Worm (Caenorhabditis elegans) whole organism, midembryonic: ENCODE measurements around the gene skat-1.

Experiments
- T22C8.4 ChIP-seq: fragments of 200-800 bp; sonication (Bioruptor generic); IDR thresholded peaks from 2 replicates; pipeline ENCODE4 v1.3.6; 2022; ENCODE audit warnings: missing genetic modification characterization, missing compliant biosample characterization
- cog-1 ChIP-seq: sonication (generic microtip); optimal IDR thresholded peaks from 2 replicates; lab custom pipeline; 2016; ENCODE audit warnings: missing genetic modification characterization, missing compliant biosample characterization
- flt-1 ChIP-seq: fragments of 200-800 bp; sonication (Bioruptor generic); IDR thresholded peaks from 2 replicates; pipeline ENCODE4 v1.3.6; 2022; ENCODE audit warnings: missing genetic modification characterization, missing compliant biosample characterization
- klf-2 ChIP-seq: fragments of 200-800 bp; sonication (Bioruptor generic); conservative IDR thresholded peaks from 2 replicates; pipeline ENCODE4 v1.3.6; 2022; ENCODE audit warnings: missing genetic modification reagents, missing genetic modification characterization, missing compliant biosample characterization
- med-1 ChIP-seq: sonication (generic microtip); optimal IDR thresholded peaks from 2 replicates; lab custom pipeline; 2017; ENCODE audit warnings: missing genetic modification characterization, mild to moderate bottlenecking, missing compliant biosample characterization, antibody characterized with exemption, missing genetic modification reagents; ENCODE audit not compliant: insufficient read depth
- ref-1 ChIP-seq: fragments of 200-800 bp; sonication (Bioruptor generic); conservative IDR thresholded peaks from 2 replicates; pipeline ENCODE4 v1.3.6; 2022; ENCODE audit warnings: missing genetic modification reagents, missing genetic modification characterization, missing compliant biosample characterization
- tab-1 ChIP-seq: fragments of 200-800 bp; sonication (Bioruptor generic); IDR thresholded peaks from 2 replicates; pipeline ENCODE4 v1.3.6; 2022; ENCODE audit warnings: missing genetic modification characterization, missing compliant biosample characterization
- ztf-23 ChIP-seq: fragments of 200-800 bp; sonication (Bioruptor generic); IDR thresholded peaks from 2 replicates; pipeline ENCODE4 v1.3.6; 2022; ENCODE audit warnings: missing genetic modification reagents, missing genetic modification characterization, missing compliant biosample characterization
- ztf-29 ChIP-seq: fragments of 200-800 bp; sonication (Bioruptor generic); IDR thresholded peaks from 2 replicates; pipeline ENCODE4 v1.3.6; 2022; ENCODE audit warnings: missing genetic modification reagents, missing genetic modification characterization, missing compliant biosample characterization

The skat-1 gene

ce11 chrIII:8983811-8984210 lies 12.8 kb downstream of the skat-1 start:
- TF ChIP-seq tab-1 (no peak), cog-1 (tag; lab: Kevin White, UChicago) (no peak), T22C8.4 (no peak), med-1 (GFP tag; lab: Kevin White, UChicago) (no peak), ref-1 (no peak), klf-2 (GFP tag; lab: Robert Waterston, UW) (no peak), ztf-29 (GFP tag; lab: Robert Waterston, UW) (no peak), flt-1 (GFP tag; lab: Robert Waterston, UW) (no peak), ztf-23 (GFP tag; lab: Robert Waterston, UW) (no peak)

- TF ChIP-seq ztf-23 (GFP tag; lab: Robert Waterston, UW): no peak
- no peak for TF ChIP-seq cog-1 (tag; lab: Kevin White, UChicago)
- no peak for TF ChIP-seq flt-1 (GFP tag; lab: Robert Waterston, UW)
- TF ChIP-seq med-1 (GFP tag; lab: Kevin White, UChicago): no peak
- TF ChIP-seq ref-1: no peak
- TF ChIP-seq klf-2 (GFP tag; lab: Robert Waterston, UW): no peak
- TF ChIP-seq ztf-29 (GFP tag; lab: Robert Waterston, UW): no peak
- no peak for TF ChIP-seq tab-1
Measured at ce11 chrIII:8983135-8983534, 13.5 kb downstream of the skat-1 start.

ce11 chrIII:8981847-8982479 lies 14.6 kb downstream of the skat-1 start, which contains the start of gene pde-2:
Gene pde-2 (minus strand): TSS chrIII:8981897.
- TF ChIP-seq cog-1 (tag; lab: Kevin White, UChicago) (no peak), ztf-23 (GFP tag; lab: Robert Waterston, UW) (0 out of 2 replicates have a peak, but pooled peaks have one; percentile 44), klf-2 (GFP tag; lab: Robert Waterston, UW) (no peak), ztf-29 (GFP tag; lab: Robert Waterston, UW) (no peak), med-1 (GFP tag; lab: Kevin White, UChicago) (no peak), tab-1 (no peak), ref-1 (no peak), flt-1 (GFP tag; lab: Robert Waterston, UW) (0 out of 2 replicates have a peak, but pooled peaks have one; percentile 10), T22C8.4 (no peak)

DNA sequence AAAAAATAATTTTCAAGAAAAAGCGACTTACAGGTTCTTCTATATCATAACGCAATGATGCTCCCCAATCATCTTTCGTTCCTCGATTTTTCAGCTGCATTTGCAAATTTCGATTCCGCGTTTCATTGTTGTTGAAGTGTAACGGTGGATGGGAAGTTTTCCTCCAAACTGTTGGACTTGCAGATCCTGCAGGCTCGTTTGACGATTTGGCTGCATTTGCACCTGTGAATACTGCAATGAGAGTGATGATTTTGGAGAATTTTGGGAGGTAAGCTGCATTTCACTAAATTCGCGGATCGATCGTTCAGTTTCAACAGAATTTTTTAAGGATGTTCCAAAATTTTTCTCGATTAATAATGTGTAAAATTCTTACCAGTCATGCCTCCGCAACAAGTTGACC lies 15.7 kb downstream of the skat-1 start:
- no peak for TF ChIP-seq T22C8.4
- TF ChIP-seq klf-2 (GFP tag; lab: Robert Waterston, UW): no peak
- no peak for TF ChIP-seq ref-1
- no peak for TF ChIP-seq med-1 (GFP tag; lab: Kevin White, UChicago)
- TF ChIP-seq cog-1 (tag; lab: Kevin White, UChicago): no peak
- TF ChIP-seq flt-1 (GFP tag; lab: Robert Waterston, UW): no peak
- TF ChIP-seq tab-1: no peak
- no peak for TF ChIP-seq ztf-23 (GFP tag; lab: Robert Waterston, UW)
- TF ChIP-seq ztf-29 (GFP tag; lab: Robert Waterston, UW): no peak

- TF ChIP-seq med-1 (GFP tag; lab: Kevin White, UChicago) (no peak), T22C8.4 (no peak), ref-1 (no peak), cog-1 (tag; lab: Kevin White, UChicago) (no peak), ztf-29 (GFP tag; lab: Robert Waterston, UW) (no peak), tab-1 (no peak), ztf-23 (GFP tag; lab: Robert Waterston, UW) (no peak), klf-2 (GFP tag; lab: Robert Waterston, UW) (no peak), flt-1 (GFP tag; lab: Robert Waterston, UW) (no peak)
Measured at ce11 chrIII:8978512-8979352, 17.9 kb downstream of the skat-1 start.

ce11 chrIII:8974835-8975234 lies 21.8 kb downstream of the skat-1 start:
- TF ChIP-seq tab-1: no peak
- TF ChIP-seq T22C8.4: no peak
- no peak for TF ChIP-seq ztf-29 (GFP tag; lab: Robert Waterston, UW)
- TF ChIP-seq med-1 (GFP tag; lab: Kevin White, UChicago): no peak
- TF ChIP-seq flt-1 (GFP tag; lab: Robert Waterston, UW): no peak
- TF ChIP-seq ref-1: no peak
- TF ChIP-seq ztf-23 (GFP tag; lab: Robert Waterston, UW): no peak
- TF ChIP-seq klf-2 (GFP tag; lab: Robert Waterston, UW): no peak
- TF ChIP-seq cog-1 (tag; lab: Kevin White, UChicago): no peak

DNA sequence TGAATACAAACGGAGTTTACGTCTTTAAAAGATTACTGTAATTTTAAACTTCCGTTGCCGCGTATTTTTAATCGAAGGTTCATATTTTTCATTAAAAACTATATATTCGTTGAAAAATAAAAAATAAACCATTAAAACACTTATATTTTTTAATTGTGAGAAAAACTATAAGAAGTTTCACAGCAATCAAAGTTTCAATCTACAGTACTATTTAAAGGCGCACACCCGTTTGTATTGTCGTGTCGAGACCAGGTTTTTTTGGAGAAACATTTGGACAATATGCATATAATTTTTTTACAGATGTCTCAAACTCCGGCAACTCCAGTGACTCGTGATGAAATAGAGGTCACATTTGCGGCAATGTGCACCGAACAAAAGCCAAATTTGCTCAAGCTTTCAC lies 22.8 kb downstream of the skat-1 start, which contains the start of gene R08D7.5:
Gene R08D7.5 (plus strand): TSS at position 301 of the 400 bp plus-strand sequence.
- TF ChIP-seq ztf-23 (GFP tag; lab: Robert Waterston, UW) (no peak), klf-2 (GFP tag; lab: Robert Waterston, UW) (no peak), flt-1 (GFP tag; lab: Robert Waterston, UW) (no peak), ref-1 (no peak), med-1 (GFP tag; lab: Kevin White, UChicago) (no peak), cog-1 (tag; lab: Kevin White, UChicago) (no peak), tab-1 (no peak), T22C8.4 (no peak), ztf-29 (GFP tag; lab: Robert Waterston, UW) (no peak)

- TF ChIP-seq T22C8.4: no peak
- no peak for TF ChIP-seq ztf-29 (GFP tag; lab: Robert Waterston, UW)
- TF ChIP-seq ztf-23 (GFP tag; lab: Robert Waterston, UW): no peak
- TF ChIP-seq cog-1 (tag; lab: Kevin White, UChicago): no peak
- TF ChIP-seq tab-1: no peak
- no peak for TF ChIP-seq ref-1
- TF ChIP-seq klf-2 (GFP tag; lab: Robert Waterston, UW): no peak
- TF ChIP-seq med-1 (GFP tag; lab: Kevin White, UChicago): no peak
- no peak for TF ChIP-seq flt-1 (GFP tag; lab: Robert Waterston, UW)
Measured at ce11 chrIII:8973163-8973562, 23.4 kb downstream of the skat-1 start.
